ENCODE assay signal across 1 fruit fly cellular context in the genomic region with DNA sequence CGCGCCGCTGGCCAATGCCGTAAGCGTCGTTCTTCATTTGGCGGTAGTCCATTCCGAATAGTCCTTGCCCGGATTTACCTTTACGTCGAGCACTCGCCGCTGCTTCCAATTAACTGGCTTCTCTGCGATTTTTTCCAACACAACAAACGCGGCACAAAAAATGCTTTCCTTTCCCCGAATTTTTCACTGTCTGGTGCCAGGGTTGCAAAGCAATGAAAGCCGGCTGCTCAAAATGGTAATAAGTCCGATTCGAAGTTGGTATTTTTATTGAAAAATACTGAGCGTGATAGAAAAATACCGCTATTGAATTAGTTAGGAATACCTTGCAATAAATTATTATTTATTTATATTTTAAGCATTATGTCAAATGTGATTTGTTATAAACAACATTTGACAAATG.
TF ChIP-seq lines count a peak whose summit lies in the region.

No protein-coding gene starts in this region.

TF ChIP-seq in whole organism, embryonic, 481 proteins besides CTCF, POLR2A, EP300 and RAD21 (continued from another document):
- TF ChIP-seq h (optimal IDR thresholded peaks at IDR 0.05; lab: Kevin White, UChicago) (no peak), grn (GFP tag; optimal IDR thresholded peaks at IDR 0.05; lab: Kevin White, UChicago) (no peak), dmrt11E (tag; optimal IDR thresholded peaks at IDR 0.05; lab: Kevin White, UChicago) (no peak), CG32772 (GFP tag; IDR thresholded peaks at IDR 0.05; lab: Robert Waterston, UW) (no peak), CG3281 (GFP tag; optimal IDR thresholded peaks at IDR 0.05; lab: Kevin White, UChicago) (peak; percentile 82), crol (GFP tag; IDR thresholded peaks at IDR 0.05; lab: Robert Waterston, UW) (peak; percentile 32; the same call in 1 of the 2 replicates), CG3163 (GFP tag; optimal IDR thresholded peaks at IDR 0.05; lab: Kevin White, UChicago) (no peak), tx (GFP tag; optimal IDR thresholded peaks at IDR 0.05; lab: Kevin White, UChicago) (no peak), Lpt (GFP tag; optimal IDR thresholded peaks at IDR 0.05; lab: Kevin White, UChicago) (no peak), YL-1 (GFP tag; optimal IDR thresholded peaks at IDR 0.05; lab: Kevin White, UChicago) (peak; percentile 65), Xbp1 (GFP tag; optimal IDR thresholded peaks at IDR 0.05; lab: Kevin White, UChicago) (no peak), CG14710 (tag; optimal IDR thresholded peaks at IDR 0.05; lab: Kevin White, UChicago) (peak; percentile 55), CG12659 (GFP tag; optimal IDR thresholded peaks at IDR 0.05; lab: Kevin White, UChicago) (peak; percentile 54), CG10366 (GFP tag; IDR thresholded peaks at IDR 0.05; lab: Robert Waterston, UW) (no peak), Awh (GFP tag; IDR thresholded peaks at IDR 0.05; lab: Robert Waterston, UW) (no peak), usp (GFP tag; optimal IDR thresholded peaks at IDR 0.05; lab: Kevin White, UChicago) (no peak), CG42726 (GFP tag; IDR thresholded peaks at IDR 0.05; lab: Robert Waterston, UW; ENCODE audit: partially characterized antibody) (no peak), CG33557 (GFP tag; optimal IDR thresholded peaks at IDR 0.05; lab: Kevin White, UChicago) (no peak), CG9817 (tag; optimal IDR thresholded peaks at IDR 0.05; lab: Kevin White, UChicago) (no peak), unpg (GFP tag; optimal IDR thresholded peaks at IDR 0.05; lab: Kevin White, UChicago) (no peak), Chrac-16 (GFP tag; optimal IDR thresholded peaks at IDR 0.05; lab: Kevin White, UChicago) (peak; percentile 2), NfI (GFP tag; optimal IDR thresholded peaks at IDR 0.05; lab: Kevin White, UChicago) (peak; percentile 3), pros (GFP tag; optimal IDR thresholded peaks at IDR 0.05; lab: Kevin White, UChicago) (no peak), row (GFP tag; IDR thresholded peaks at IDR 0.05; lab: Robert Waterston, UW) (peak; percentile 40; the same call in 1 of the 3 replicates), CG12071 (GFP tag; optimal IDR thresholded peaks at IDR 0.05; lab: Kevin White, UChicago) (no peak), Vsx1 (GFP tag; optimal IDR thresholded peaks at IDR 0.05; lab: Kevin White, UChicago) (no peak), CG4617 (GFP tag; optimal IDR thresholded peaks at IDR 0.05; lab: Kevin White, UChicago; ENCODE audit: borderline replicate concordance) (peak; percentile 73), jumu (GFP tag; optimal IDR thresholded peaks at IDR 0.05; lab: Kevin White, UChicago) (no peak), Stat92E (GFP tag; optimal IDR thresholded peaks at IDR 0.05; lab: Kevin White, UChicago) (peak in 1 of 3 experiments; percentile 7), CG3407 (GFP tag; optimal IDR thresholded peaks at IDR 0.05; lab: Kevin White, UChicago) (no peak), Rfx (GFP tag; IDR thresholded peaks at IDR 0.05; lab: Robert Waterston, UW) (peak; percentile 31), Deaf1 (tag; optimal IDR thresholded peaks at IDR 0.05; lab: Kevin White, UChicago) (no peak), CG3995 (GFP tag; optimal IDR thresholded peaks at IDR 0.05; lab: Kevin White, UChicago) (peak; percentile 45), sug (tag; optimal IDR thresholded peaks at IDR 0.05; lab: Kevin White, UChicago) (no peak), ssp (GFP tag; IDR thresholded peaks at IDR 0.05; lab: Robert Waterston, UW) (0 out of 2 replicates have a peak, but pooled peaks have one; percentile 7), az2 (GFP tag; optimal IDR thresholded peaks at IDR 0.05; lab: Kevin White, UChicago) (no peak), CG13296 (GFP tag; optimal IDR thresholded peaks at IDR 0.05; lab: Kevin White, UChicago) (no peak), E2f2 (GFP tag; IDR thresholded peaks at IDR 0.05; lab: Robert Waterston, UW) (peak; percentile 26; the same call in 1 of the 2 replicates), CG11093 (GFP tag; IDR thresholded peaks at IDR 0.05; lab: Robert Waterston, UW) (no peak), CG18476 (GFP tag; optimal IDR thresholded peaks at IDR 0.05; lab: Kevin White, UChicago) (no peak), cas (GFP tag; IDR thresholded peaks at IDR 0.05; lab: Robert Waterston, UW) (no peak), jigr1 (GFP tag; IDR thresholded peaks at IDR 0.05; lab: Robert Waterston, UW) (no peak), CG11723 (GFP tag; optimal IDR thresholded peaks at IDR 0.05; lab: Kevin White, UChicago) (no peak), insv (GFP tag; optimal IDR thresholded peaks at IDR 0.05; lab: Kevin White, UChicago) (no peak), CG34422 (GFP tag; IDR thresholded peaks at IDR 0.05; lab: Robert Waterston, UW) (peak; percentile 61; the same call in 1 of the 3 replicates), ranshi (GFP tag; IDR thresholded peaks at IDR 0.05; lab: Robert Waterston, UW) (no peak), BEAF-32 (GFP tag; optimal IDR thresholded peaks at IDR 0.05; lab: Kevin White, UChicago) (peak; percentile 33), CG30020 (tag; optimal IDR thresholded peaks at IDR 0.05; lab: Kevin White, UChicago) (peak; percentile 63), CG12104 (GFP tag; optimal IDR thresholded peaks at IDR 0.05; lab: Kevin White, UChicago) (no peak), Dll (GFP tag; IDR thresholded peaks at IDR 0.05; lab: Robert Waterston, UW; ENCODE audit: partially characterized antibody) (0 out of 4 replicates have a peak, but pooled peaks have one; percentile 48), MBD-R2 (GFP tag; IDR thresholded peaks at IDR 0.05; lab: Robert Waterston, UW) (peak; percentile 84), pzg (GFP tag; optimal IDR thresholded peaks at IDR 0.05; lab: Kevin White, UChicago) (peak; percentile 54), CG10979 (tag; optimal IDR thresholded peaks at IDR 0.05; lab: Kevin White, UChicago) (no peak), CG9797 (GFP tag; optimal IDR thresholded peaks at IDR 0.05; lab: Kevin White, UChicago) (peak; percentile 79), HmgZ (tag; optimal IDR thresholded peaks at IDR 0.05; lab: Kevin White, UChicago) (peak; percentile 26), fd102C (GFP tag; optimal IDR thresholded peaks at IDR 0.05; lab: Kevin White, UChicago) (no peak), phol (tag; optimal IDR thresholded peaks at IDR 0.05; lab: Kevin White, UChicago) (peak; percentile 52), caup (GFP tag; optimal IDR thresholded peaks at IDR 0.05; lab: Kevin White, UChicago; ENCODE audit: severe bottlenecking) (no peak), Sry-δ (GFP tag; optimal IDR thresholded peaks at IDR 0.05; lab: Kevin White, UChicago) (peak; percentile 6), Poxn (GFP tag; IDR thresholded peaks at IDR 0.05; lab: Robert Waterston, UW) (no peak), her (GFP tag; optimal IDR thresholded peaks at IDR 0.05; lab: Kevin White, UChicago) (no peak), Pdp1 (GFP tag; optimal IDR thresholded peaks at IDR 0.05; lab: Kevin White, UChicago) (peak in 1 of 2 experiments; percentile 6), zen (tag; optimal IDR thresholded peaks at IDR 0.05; lab: Kevin White, UChicago) (peak; percentile 10), oc (tag; optimal IDR thresholded peaks at IDR 0.05; lab: Kevin White, UChicago) (no peak), dm (GFP tag; optimal IDR thresholded peaks at IDR 0.05; lab: Kevin White, UChicago) (peak; percentile 2), mam (GFP tag; optimal IDR thresholded peaks at IDR 0.05; lab: Kevin White, UChicago) (peak; percentile 6), Gug (GFP tag; IDR thresholded peaks at IDR 0.05; lab: Robert Waterston, UW) (no peak), CG13287 (GFP tag; IDR thresholded peaks at IDR 0.05; lab: Robert Waterston, UW; ENCODE audit: partially characterized antibody) (peak; percentile 30; the same call in 1 of the 2 replicates), CG6854 (GFP tag; optimal IDR thresholded peaks at IDR 0.05; lab: Kevin White, UChicago) (no peak), CG43689 (GFP tag; IDR thresholded peaks at IDR 0.05; lab: Robert Waterston, UW) (no peak), CG6254 (GFP tag; optimal IDR thresholded peaks at IDR 0.05; lab: Kevin White, UChicago) (no peak), vvl (GFP tag; IDR thresholded peaks at IDR 0.05; lab: Robert Waterston, UW) (peak; percentile 47), CG2116 (GFP tag; optimal IDR thresholded peaks at IDR 0.05; lab: Kevin White, UChicago) (peak; percentile 93), Ets97D (GFP tag; optimal IDR thresholded peaks at IDR 0.05; lab: Kevin White, UChicago) (peak; percentile 26), Sin3A (optimal IDR thresholded peaks at IDR 0.05; lab: Kevin White, UChicago) (peak; percentile 33), CG17829 (tag; optimal IDR thresholded peaks at IDR 0.05; lab: Kevin White, UChicago) (peak; percentile 52), CG10267 (tag; optimal IDR thresholded peaks at IDR 0.05; lab: Kevin White, UChicago) (peak; percentile 64), CG32767 (GFP tag; IDR thresholded peaks at IDR 0.05; lab: Robert Waterston, UW) (no peak), CG9932 (GFP tag; IDR thresholded peaks at IDR 0.05; lab: Robert Waterston, UW) (no peak; the same call in 1 of the 2 replicates)
